Worm (Caenorhabditis elegans): Measurements from ENCODE around the gene nduv-2.
A peak's percentile ranks its signal among the peaks of the same experiment; 100 is the strongest.

DNA sequence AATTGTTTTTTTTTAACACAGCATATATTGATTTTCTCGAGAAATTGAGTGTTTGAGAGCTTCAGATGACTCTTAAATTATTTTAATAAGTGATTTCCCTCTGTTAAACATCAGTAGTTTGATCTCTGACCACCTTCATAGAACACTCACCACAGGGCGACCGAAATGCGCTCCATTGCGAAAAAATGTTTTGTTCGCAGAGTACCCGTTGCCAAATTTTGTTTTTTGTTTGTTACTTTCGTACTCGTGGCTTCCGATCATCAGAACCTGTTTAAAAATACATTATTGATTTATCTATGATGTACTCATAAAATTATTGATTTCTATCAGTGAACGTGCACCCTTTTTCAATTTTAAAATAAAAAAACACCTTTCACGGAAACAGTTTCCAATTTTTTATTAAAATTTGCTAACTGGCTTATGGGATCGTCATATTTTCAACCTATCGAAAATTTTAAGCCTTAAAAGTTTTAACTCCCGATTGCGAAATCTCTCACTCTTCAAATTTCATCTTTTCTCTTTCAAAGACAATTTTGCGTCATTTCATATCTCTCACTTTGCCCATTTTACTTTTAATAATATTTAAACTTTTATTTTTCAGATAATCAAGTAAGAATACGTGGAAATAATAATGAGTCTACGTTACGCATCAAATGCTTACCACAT, 35.4 kb upstream of the nduv-2 start, which contains the start of gene letm-1:
- TF ChIP-seq zag-1 (tag; optimal IDR thresholded peaks at IDR 0.05) (no peak), ceh-28 (tag; optimal IDR thresholded peaks at IDR 0.05) (peak; percentile 24), mdt-29 (GFP tag; IDR thresholded peaks at IDR 0.05) (no peak), egl-43 (GFP tag; IDR thresholded peaks at IDR 0.05) (no peak), arid-1 (GFP tag; conservative IDR thresholded peaks at IDR 0.05) (no peak), unc-62 (GFP tag; optimal IDR thresholded peaks at IDR 0.05 in 1 of 2) (peak in 1 of 2 experiments; percentile 33), unc-62 (tag; optimal IDR thresholded peaks at IDR 0.05) (no peak), lin-13 (GFP tag; optimal IDR thresholded peaks at IDR 0.05) (no peak), nhr-76 (tag; optimal IDR thresholded peaks at IDR 0.05) (no peak), fos-1 (tag; optimal IDR thresholded peaks at IDR 0.05) (no peak), aly-2 (tag; optimal IDR thresholded peaks at IDR 0.05) (no peak), mxl-3 (GFP tag; optimal IDR thresholded peaks at IDR 0.05) (no peak), fkh-10 (GFP tag; optimal IDR thresholded peaks at IDR 0.05) (no peak), lir-3 (tag; optimal IDR thresholded peaks at IDR 0.05) (no peak)

Measured in whole organism, L4 larva.